Fruit fly (Drosophila melanogaster) whole organism: ENCODE results near the gene CG13059.

Experiments used
- CG8478 ChIP-seq: fragments of >200 bp; optimal IDR thresholded peaks from 2 replicates; lab custom pipeline; 2018; ENCODE audit warnings: inconsistent platforms
- Dll ChIP-seq: fragments of >200 bp; optimal IDR thresholded peaks from 2 replicates; lab custom pipeline; 2017
- EcR ChIP-seq, 2 experiments: fragments of >200 bp; optimal IDR thresholded peaks; 2 replicates each; lab custom pipeline; 2017; ENCODE audit warnings: missing biosample characterization in 2 of 2, missing genetic modification characterization in 2 of 2, missing genetic modification reagents in 2 of 2
- pan ChIP-seq: fragments of >200 bp; optimal IDR thresholded peaks from 2 replicates; lab custom pipeline; 2017
- psq ChIP-seq: fragments of >200 bp; optimal IDR thresholded peaks from 2 replicates; lab custom pipeline; 2017
- usp ChIP-seq: fragments of >200 bp; optimal IDR thresholded peaks from 2 replicates; lab custom pipeline; 2017; ENCODE audit warnings: missing biosample characterization, missing genetic modification characterization, mixed read lengths

Gene CG13059

DNA sequence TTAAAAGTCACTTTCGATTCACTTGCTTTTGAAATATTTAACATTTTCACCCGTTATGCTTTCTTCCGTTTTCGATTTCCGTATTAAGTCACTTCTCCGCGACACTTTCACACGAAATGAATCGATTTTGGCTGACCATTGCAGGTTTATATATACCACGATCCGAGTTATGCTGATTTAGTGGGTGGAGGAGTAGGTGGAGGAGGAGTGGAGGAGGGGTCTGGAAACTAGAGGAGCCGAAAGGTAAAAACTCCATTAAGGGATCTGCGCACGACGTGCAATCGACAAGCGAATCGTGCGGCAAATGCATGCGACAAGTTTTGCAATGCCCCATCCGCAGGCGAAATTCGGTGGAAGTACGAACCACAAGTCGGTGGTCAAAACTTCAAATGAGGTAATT lies 32.6 kb upstream of the CG13059 start, which contains the start of gene CG13045:
Gene CG13045, minus strand, starts transcription at position 101 of the 400 bp plus-strand sequence.
- TF ChIP-seq Dll (lab: Kevin White, UChicago) (no peak), pan (lab: Kevin White, UChicago) (no peak), psq (lab: Kevin White, UChicago) (no peak)

DNA sequence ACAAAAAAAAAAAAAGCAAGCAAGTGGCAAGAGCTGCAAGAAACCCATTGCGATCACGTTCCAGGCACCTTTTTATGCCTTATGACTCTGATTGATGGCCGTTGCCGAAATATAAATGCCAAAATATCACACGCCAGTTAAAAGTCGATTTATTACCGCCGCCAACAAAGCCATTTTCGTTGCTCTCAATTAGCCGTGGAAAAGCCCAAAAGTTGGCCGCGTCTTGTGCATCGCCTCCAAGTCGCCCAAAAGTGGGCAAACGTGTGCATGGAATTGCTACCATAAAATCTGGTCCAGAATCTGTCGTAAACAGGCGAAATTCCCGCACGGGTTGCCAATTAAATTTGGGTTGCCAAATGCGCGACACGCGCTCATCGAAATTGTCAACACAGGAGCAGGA lies 31.8 kb upstream of the CG13059 start:
- no peak for TF ChIP-seq usp
- TF ChIP-seq pan (lab: Kevin White, UChicago), result no peak
- TF ChIP-seq CG8478 (lab: Kevin White, UChicago), result no peak
- TF ChIP-seq EcR (GFP tag; optimal IDR thresholded peaks at IDR 0.05; lab: Kevin White, UChicago), result no peak
- no peak for TF ChIP-seq Dll (lab: Kevin White, UChicago)
- no peak for TF ChIP-seq psq (lab: Kevin White, UChicago)

DNA sequence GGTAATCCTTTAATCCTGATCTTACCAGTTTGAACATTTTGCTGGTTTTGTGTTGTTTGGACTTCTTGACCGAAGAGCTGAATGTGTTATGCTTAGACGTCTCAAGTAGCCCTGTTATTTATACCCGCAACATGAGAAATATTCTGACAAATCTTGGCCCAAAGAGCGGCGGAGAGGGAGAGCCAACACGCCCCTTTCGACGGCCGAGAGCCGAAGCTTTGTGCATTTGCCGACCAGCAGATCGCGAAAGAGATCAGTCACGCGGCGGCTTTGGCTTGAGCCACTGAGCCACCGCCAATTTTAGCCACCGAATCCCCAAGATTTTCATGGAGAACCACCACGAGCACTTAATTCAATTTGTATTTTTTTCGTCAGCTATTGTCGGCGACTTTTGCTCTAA lies 28.0 kb upstream of the CG13059 start, which contains the start of gene CG4962:
Gene CG4962, minus strand, starts transcription at position 101 of the 400 bp plus-strand sequence.
- TF ChIP-seq CG8478 (lab: Kevin White, UChicago), result no peak
- TF ChIP-seq pan (lab: Kevin White, UChicago), result no peak
- TF ChIP-seq EcR (GFP tag; optimal IDR thresholded peaks at IDR 0.05; lab: Kevin White, UChicago), result no peak
- no peak for TF ChIP-seq Dll (lab: Kevin White, UChicago)
- TF ChIP-seq psq (lab: Kevin White, UChicago), result no peak
- TF ChIP-seq usp, result no peak

DNA sequence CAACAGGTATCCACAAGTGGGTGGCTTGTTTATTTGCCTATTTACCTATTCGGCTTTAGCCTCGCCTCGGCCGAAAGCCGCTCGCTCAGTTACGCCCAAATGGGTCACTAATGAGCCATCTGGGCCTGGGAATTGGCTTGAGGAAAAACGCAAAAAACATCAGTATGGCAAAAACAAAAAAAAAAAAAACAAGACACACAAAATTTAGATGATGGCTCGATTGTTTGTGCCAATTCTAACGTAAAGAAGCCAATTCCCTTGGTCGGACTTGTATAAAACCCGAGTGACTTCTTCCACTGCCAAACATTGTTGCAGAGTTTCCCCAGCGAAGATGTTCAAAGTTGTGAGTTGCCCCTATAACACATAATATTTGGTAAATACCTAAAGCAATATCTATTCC lies 22.3 kb upstream of the CG13059 start, which contains the start of gene CG4982:
Gene CG4982, plus strand, starts transcription at position 301 of the 400 bp plus-strand sequence.
- TF ChIP-seq CG8478 (lab: Kevin White, UChicago) (no peak), EcR (GFP tag; optimal IDR thresholded peaks at IDR 0.05; lab: Kevin White, UChicago) (no peak), Dll (lab: Kevin White, UChicago) (no peak), usp (no peak), pan (lab: Kevin White, UChicago) (no peak), psq (lab: Kevin White, UChicago) (no peak)

DNA sequence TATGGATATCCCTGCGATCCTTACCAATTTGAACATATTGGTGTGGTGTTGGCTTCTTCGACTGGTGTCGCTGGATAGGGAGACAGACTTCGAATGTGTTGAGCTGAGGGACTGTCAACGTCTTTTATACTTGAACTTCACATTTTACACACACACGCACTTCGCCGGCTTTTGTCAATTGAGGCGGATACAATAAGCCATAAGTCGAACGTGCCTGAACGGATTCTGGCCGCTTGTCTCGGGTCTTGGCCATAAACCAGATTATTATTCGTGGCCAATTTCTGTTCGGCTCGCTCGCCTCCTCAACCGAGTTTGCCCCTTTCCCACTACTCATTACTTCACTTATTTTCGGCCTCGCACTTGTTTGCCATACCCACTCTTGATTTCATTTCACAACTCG lies 20.4 kb upstream of the CG13059 start, which contains the start of gene CG13044:
Gene CG13044, minus strand, starts transcription at position 101 of the 400 bp plus-strand sequence.
- no peak for TF ChIP-seq usp

DNA sequence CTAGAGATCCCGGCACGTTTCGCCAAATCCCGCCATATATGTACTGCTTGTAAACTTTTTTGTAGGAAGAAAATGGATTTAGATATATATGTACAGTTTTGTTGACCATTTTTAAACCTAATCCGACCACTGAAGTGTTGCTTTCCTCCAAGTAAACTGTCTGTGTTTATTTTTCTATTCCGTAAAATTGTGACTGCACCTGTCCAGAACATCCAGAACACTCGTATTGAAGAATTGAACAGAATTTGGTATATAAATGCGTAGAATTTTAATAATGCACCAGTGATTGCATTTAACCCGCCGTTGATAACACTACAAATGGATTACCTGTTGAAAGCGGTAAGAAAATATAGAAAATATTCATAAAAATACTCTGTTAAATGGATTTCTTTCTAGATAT lies 19.5 kb upstream of the CG13059 start, which contains the start of gene CG43249:
Gene CG43249, plus strand, starts transcription at position 301 of the 400 bp plus-strand sequence.
- TF ChIP-seq Dll (lab: Kevin White, UChicago) (no peak), pan (lab: Kevin White, UChicago) (no peak)

DNA sequence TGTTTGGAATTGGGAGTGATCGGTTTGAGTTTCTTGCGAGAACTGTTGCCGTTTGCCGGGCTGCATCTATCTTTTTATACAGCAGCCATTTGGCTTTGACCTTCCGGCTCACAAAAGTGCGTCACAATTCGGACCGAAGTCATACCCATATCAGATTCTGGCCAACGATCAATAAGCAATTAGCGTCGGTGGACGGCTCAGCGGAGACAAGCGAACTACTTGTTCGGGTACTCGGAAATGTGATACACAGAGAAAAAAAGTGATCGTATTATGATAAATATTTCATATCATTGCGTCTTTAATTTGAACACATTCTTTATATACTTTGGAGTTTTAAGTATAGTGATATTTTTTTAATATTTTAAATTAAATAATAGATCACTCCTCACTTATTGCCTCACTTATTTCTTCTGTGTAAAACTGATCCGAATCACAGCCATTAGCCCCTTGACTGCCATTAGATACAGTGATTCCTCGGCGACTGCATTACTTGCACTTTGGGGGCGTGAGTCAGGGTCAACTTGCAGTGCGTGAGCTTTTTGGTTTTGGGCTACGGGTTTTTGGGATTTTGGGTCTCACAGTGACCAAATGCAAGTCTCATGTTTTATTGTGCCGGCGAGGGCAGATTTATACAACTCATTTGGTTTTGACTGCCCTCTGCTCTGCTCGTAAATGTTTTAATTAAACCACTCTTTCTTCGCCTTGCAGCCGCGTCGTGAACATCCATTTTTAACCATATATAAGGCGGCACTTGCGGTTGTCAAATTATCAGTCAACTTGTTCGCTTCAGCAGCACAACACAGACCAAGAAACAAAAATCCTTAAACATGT lies 17.4 kb upstream of the CG13059 start, which contains the start of the genes CG13043 and CG13063:
Gene CG13043, minus strand, starts transcription at position 51 of the 831 bp plus-strand sequence.
Gene CG13063, plus strand, starts transcription at position 781 of the 831 bp plus-strand sequence.
- no peak for TF ChIP-seq CG8478 (lab: Kevin White, UChicago)
- no peak for TF ChIP-seq pan (lab: Kevin White, UChicago)
- no peak for TF ChIP-seq usp
- TF ChIP-seq Dll (lab: Kevin White, UChicago), result no peak
- TF ChIP-seq psq (lab: Kevin White, UChicago), result no peak
- TF ChIP-seq EcR (GFP tag; optimal IDR thresholded peaks at IDR 0.05; lab: Kevin White, UChicago), result no peak

DNA sequence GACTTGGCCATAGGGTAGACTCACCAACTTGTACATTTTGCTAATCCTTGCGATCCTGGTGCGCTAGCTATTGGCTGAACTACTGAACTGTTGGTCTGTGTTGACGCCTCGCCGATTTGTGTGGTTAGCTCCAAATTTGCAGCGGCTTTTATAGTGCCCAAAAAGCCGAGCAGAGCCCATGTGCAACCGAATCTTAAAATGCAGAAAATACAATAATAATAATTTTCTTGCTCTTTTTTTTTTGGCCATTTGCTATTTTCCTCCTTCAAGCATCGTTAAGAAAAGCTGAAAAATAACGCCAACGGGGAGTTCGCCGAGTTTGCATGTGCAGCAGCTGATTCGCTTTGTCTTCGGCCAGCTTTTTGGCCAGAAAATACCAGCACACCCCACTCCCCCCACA lies 15.1 kb upstream of the CG13059 start, which contains the start of gene CG13042:
Gene CG13042, minus strand, starts transcription at position 101 of the 400 bp plus-strand sequence.
- TF ChIP-seq EcR (GFP tag; optimal IDR thresholded peaks at IDR 0.05; lab: Kevin White, UChicago), result no peak
- TF ChIP-seq usp, result no peak
- TF ChIP-seq CG8478 (lab: Kevin White, UChicago), result no peak
- TF ChIP-seq Dll (lab: Kevin White, UChicago), result no peak
- TF ChIP-seq pan (lab: Kevin White, UChicago), result no peak
- no peak for TF ChIP-seq psq (lab: Kevin White, UChicago)

DNA sequence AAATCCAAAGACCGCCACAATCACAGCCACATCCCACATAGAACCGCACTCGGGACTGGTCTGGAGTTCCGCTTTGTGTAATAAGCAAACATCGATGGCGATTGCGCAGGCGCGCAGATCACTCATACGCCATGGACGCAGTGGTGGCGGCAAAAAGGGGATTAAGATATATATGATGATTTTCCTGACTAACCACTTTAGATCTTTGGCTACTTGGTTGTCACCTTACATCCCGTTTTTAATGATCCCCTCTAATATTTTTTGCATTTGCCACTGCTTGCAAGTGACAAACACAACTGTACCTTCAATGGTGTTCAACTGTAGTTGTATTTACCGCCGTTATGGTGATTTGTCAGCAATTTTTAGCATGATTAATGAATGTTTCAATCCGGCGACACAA lies 13.5 kb upstream of the CG13059 start:
- TF ChIP-seq Dll (lab: Kevin White, UChicago) (no peak), CG8478 (lab: Kevin White, UChicago) (no peak), psq (lab: Kevin White, UChicago) (no peak), pan (lab: Kevin White, UChicago) (no peak), EcR (GFP tag; optimal IDR thresholded peaks at IDR 0.05; lab: Kevin White, UChicago) (no peak), usp (no peak)

DNA sequence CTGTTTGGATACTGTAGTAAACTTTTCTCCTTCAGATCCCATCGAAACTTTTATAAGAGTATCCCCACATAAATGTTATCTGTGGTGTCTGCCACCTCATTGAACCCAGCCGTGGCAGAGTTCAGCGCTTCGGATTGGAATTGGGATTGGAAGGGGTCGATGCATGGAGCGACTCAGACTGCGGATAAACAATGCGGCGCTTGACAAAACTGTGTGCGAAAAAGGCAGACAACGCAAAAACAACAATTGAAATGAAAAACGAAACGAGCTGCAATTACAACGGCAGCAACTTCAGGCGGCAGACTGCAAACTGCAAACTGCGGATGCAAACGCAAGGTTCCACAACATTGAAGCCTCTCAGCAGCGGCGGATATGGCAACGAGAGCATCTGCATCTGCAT lies 9.5 kb upstream of the CG13059 start, which contains the start of gene CG13062:
Gene CG13062, plus strand, starts transcription at position 301 of the 400 bp plus-strand sequence.
- TF ChIP-seq EcR (GFP tag; optimal IDR thresholded peaks at IDR 0.05; lab: Kevin White, UChicago) (no peak), CG8478 (lab: Kevin White, UChicago) (no peak), Dll (lab: Kevin White, UChicago) (no peak), psq (lab: Kevin White, UChicago) (no peak), usp (no peak), pan (lab: Kevin White, UChicago) (no peak)

DNA sequence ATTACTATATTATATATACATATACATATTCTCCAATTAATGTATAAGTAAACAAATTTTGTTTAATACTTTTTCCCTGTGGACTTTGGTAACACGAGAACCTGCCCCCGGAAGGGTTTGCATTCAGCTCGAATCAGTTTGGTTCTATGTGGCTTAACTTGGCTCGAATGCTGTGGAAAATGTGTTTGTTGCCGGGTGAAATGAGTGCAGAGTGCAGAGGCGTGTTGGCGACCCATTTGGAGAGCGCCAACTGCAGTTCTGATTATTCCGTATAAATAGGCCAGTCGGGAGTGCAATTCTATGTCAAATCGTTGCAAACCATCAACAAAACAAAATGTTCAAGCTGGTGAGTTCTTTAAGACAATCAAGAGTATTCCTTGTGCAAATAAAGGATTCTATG lies 5.7 kb upstream of the CG13059 start, which contains the start of gene Nplp3:
Gene Nplp3, plus strand, starts transcription at position 301 of the 400 bp plus-strand sequence.
- TF ChIP-seq psq (lab: Kevin White, UChicago) (no peak), CG8478 (lab: Kevin White, UChicago) (no peak), pan (lab: Kevin White, UChicago) (no peak), usp (no peak), Dll (lab: Kevin White, UChicago) (no peak), EcR (GFP tag; optimal IDR thresholded peaks at IDR 0.05; lab: Kevin White, UChicago) (no peak)
